Fruit fly (Drosophila melanogaster) whole organism, prepupa: ENCODE measurements around the gene cv.

Source experiments
- Blimp-1 ChIP-seq: fragments of 200-800 bp; sonication (Bioruptor generic); optimal IDR thresholded peaks from 3 replicates; lab custom pipeline; 2017; ENCODE audit warnings: missing biosample characterization, missing genetic modification characterization, mild to moderate bottlenecking, moderate library complexity, missing genetic modification reagents
- CG10669 ChIP-seq: fragments of 200-800 bp; sonication (Bioruptor generic); optimal IDR thresholded peaks from 3 replicates; lab custom pipeline; 2018; ENCODE audit warnings: missing biosample characterization, mild to moderate bottlenecking, missing genetic modification characterization, moderate library complexity
- CG11762 ChIP-seq: fragments of 200-800 bp; sonication (Bioruptor generic); optimal IDR thresholded peaks from 3 replicates; lab custom pipeline; 2016; ENCODE audit warnings: missing biosample characterization, missing genetic modification characterization; ENCODE audit not compliant: insufficient read depth
- CG11902 ChIP-seq: fragments of 200-800 bp; sonication (Bioruptor generic); optimal IDR thresholded peaks from 3 replicates; lab custom pipeline; 2016; ENCODE audit warnings: missing biosample characterization, missing genetic modification characterization
- CG15336 ChIP-seq: fragments of 200-800 bp; sonication (Bioruptor generic); IDR thresholded peaks from 2 replicates; pipeline ENCODE4 v1.3.6; 2022; ENCODE audit warnings: missing biosample characterization, missing genetic modification characterization
- CG3032 ChIP-seq: fragments of 200-800 bp; optimal IDR thresholded peaks from 2 replicates; lab custom pipeline; 2019; ENCODE audit warnings: missing biosample characterization, mild to moderate bottlenecking, missing genetic modification characterization, moderate library complexity
- CG31627 ChIP-seq: fragments of 200-800 bp; sonication (Bioruptor generic); optimal IDR thresholded peaks from 3 replicates; lab custom pipeline; 2016; ENCODE audit warnings: missing biosample characterization, missing genetic modification characterization
- CG32006 ChIP-seq: fragments of 200-800 bp; sonication (Bioruptor generic); optimal IDR thresholded peaks from 3 replicates; lab custom pipeline; 2017; ENCODE audit warnings: missing biosample characterization, mild to moderate bottlenecking, missing genetic modification characterization
- CG34406 ChIP-seq: fragments of 200-800 bp; sonication (Bioruptor generic); optimal IDR thresholded peaks from 3 replicates; lab custom pipeline; 2016; ENCODE audit warnings: missing biosample characterization, missing genetic modification characterization
- CG3919 ChIP-seq: fragments of 200-800 bp; sonication (Bioruptor generic); optimal IDR thresholded peaks from 3 replicates; lab custom pipeline; 2016; ENCODE audit warnings: missing biosample characterization, missing genetic modification characterization
- CG6163 ChIP-seq: fragments of 200-800 bp; sonication (Bioruptor generic); IDR thresholded peaks from 3 replicates; pipeline ENCODE4 v1.3.6; 2022; ENCODE audit warnings: missing biosample characterization, missing genetic modification characterization
- CG6276 ChIP-seq: fragments of 200-800 bp; sonication (Bioruptor generic); optimal IDR thresholded peaks from 2 replicates; lab custom pipeline; 2017; ENCODE audit warnings: missing biosample characterization, mild to moderate bottlenecking, missing genetic modification characterization
- CG6792 ChIP-seq: fragments of 200-800 bp; sonication (Bioruptor generic); optimal IDR thresholded peaks from 3 replicates; lab custom pipeline; 2016; ENCODE audit warnings: missing biosample characterization, missing genetic modification characterization
- CG6808 ChIP-seq: fragments of 200-800 bp; sonication (Bioruptor generic); optimal IDR thresholded peaks from 3 replicates; lab custom pipeline; 2017; ENCODE audit warnings: missing biosample characterization, missing genetic modification characterization, mild to moderate bottlenecking, moderate library complexity, missing genetic modification reagents
- CG6854 ChIP-seq: fragments of 200-800 bp; sonication (Bioruptor generic); optimal IDR thresholded peaks from 2 replicates; lab custom pipeline; 2017; ENCODE audit warnings: missing biosample characterization, mild to moderate bottlenecking, missing genetic modification characterization
- CG7368 ChIP-seq: fragments of 200-800 bp; sonication (Bioruptor generic); optimal IDR thresholded peaks from 3 replicates; lab custom pipeline; 2016; ENCODE audit warnings: missing biosample characterization, missing genetic modification characterization
- CG8119 ChIP-seq: fragments of 200-800 bp; sonication (Bioruptor generic); IDR thresholded peaks from 3 replicates; pipeline ENCODE4 v1.3.6; 2022; ENCODE audit warnings: missing biosample characterization, missing genetic modification characterization
- CG8632 ChIP-seq: fragments of 200-800 bp; sonication (Bioruptor generic); optimal IDR thresholded peaks from 3 replicates; lab custom pipeline; 2016; ENCODE audit warnings: missing biosample characterization, missing genetic modification characterization
- Eip78C ChIP-seq: fragments of 200-800 bp; sonication (Bioruptor generic); peaks from one replicate; lab custom pipeline; 2016; ENCODE audit warnings: missing biosample characterization, missing genetic modification characterization
- Eip93F ChIP-seq: fragments of 200-800 bp; sonication (Bioruptor generic); optimal IDR thresholded peaks from 2 replicates; lab custom pipeline; 2016; ENCODE audit warnings: missing biosample characterization, mild to moderate bottlenecking, missing genetic modification characterization
- Ets21C ChIP-seq: fragments of 200-800 bp; sonication (Bioruptor generic); optimal IDR thresholded peaks from 3 replicates; lab custom pipeline; 2016; ENCODE audit warnings: missing biosample characterization, missing genetic modification characterization
- Ets96B ChIP-seq: fragments of 200-800 bp; optimal IDR thresholded peaks from 2 replicates; lab custom pipeline; 2019; ENCODE audit warnings: missing biosample characterization, mild to moderate bottlenecking, missing genetic modification characterization, moderate library complexity
- Gug ChIP-seq: fragments of 200-800 bp; sonication (Bioruptor generic); IDR thresholded peaks from 2 replicates; pipeline ENCODE4 v1.3.6; 2022; ENCODE audit warnings: missing biosample characterization, missing genetic modification characterization
- Hr38 ChIP-seq: sonication (Bioruptor generic); optimal IDR thresholded peaks from 2 replicates; lab custom pipeline; 2016; ENCODE audit warnings: missing biosample characterization, missing genetic modification characterization
- Hr39 ChIP-seq: fragments of 200-800 bp; sonication (Bioruptor generic); optimal IDR thresholded peaks from 2 replicates; lab custom pipeline; 2016; ENCODE audit warnings: missing biosample characterization, missing genetic modification characterization
- Hr4 ChIP-seq: fragments of 200-800 bp; sonication (Bioruptor generic); optimal IDR thresholded peaks from 3 replicates; lab custom pipeline; 2016; ENCODE audit warnings: missing biosample characterization, missing genetic modification characterization
- OdsH ChIP-seq: fragments of 200-800 bp; sonication (Bioruptor generic); optimal IDR thresholded peaks from 3 replicates; lab custom pipeline; 2016; ENCODE audit warnings: missing biosample characterization, missing genetic modification characterization
- Smox ChIP-seq: fragments of 200-800 bp; sonication (Bioruptor generic); optimal IDR thresholded peaks from 3 replicates; lab custom pipeline; 2016; ENCODE audit warnings: missing biosample characterization, missing genetic modification characterization
- Sox102F ChIP-seq: fragments of 200-800 bp; sonication (Bioruptor generic); optimal IDR thresholded peaks from 2 replicates; lab custom pipeline; 2016; ENCODE audit warnings: missing biosample characterization, mild to moderate bottlenecking, missing genetic modification characterization
- Sox14 ChIP-seq: fragments of 200-800 bp; sonication (Bioruptor generic); optimal IDR thresholded peaks from 3 replicates; lab custom pipeline; 2016; ENCODE audit warnings: missing biosample characterization, missing genetic modification characterization
- Sox15 ChIP-seq: fragments of 200-800 bp; sonication (Bioruptor generic); optimal IDR thresholded peaks from 3 replicates; lab custom pipeline; 2016; ENCODE audit warnings: missing biosample characterization, missing genetic modification characterization
- achi ChIP-seq: fragments of 200-800 bp; sonication (Bioruptor generic); optimal IDR thresholded peaks from 3 replicates; lab custom pipeline; 2016; ENCODE audit warnings: missing biosample characterization, missing genetic modification characterization
- acj6 ChIP-seq: fragments of 200-800 bp; sonication (Bioruptor generic); optimal IDR thresholded peaks from 3 replicates; lab custom pipeline; 2016; ENCODE audit warnings: missing biosample characterization, missing genetic modification characterization
- eg ChIP-seq: fragments of 200-800 bp; sonication (Bioruptor generic); IDR thresholded peaks from 3 replicates; pipeline ENCODE4 v1.3.6; 2022; ENCODE audit warnings: missing biosample characterization, missing genetic modification characterization
- esn ChIP-seq: fragments of 200-800 bp; sonication (Bioruptor generic); optimal IDR thresholded peaks from 2 replicates; lab custom pipeline; 2016; ENCODE audit warnings: missing biosample characterization, mild to moderate bottlenecking, missing genetic modification characterization, moderate library complexity
- fkh ChIP-seq: fragments of 200-800 bp; sonication (Bioruptor generic); optimal IDR thresholded peaks from 3 replicates; lab custom pipeline; 2017; ENCODE audit warnings: missing biosample characterization, mild to moderate bottlenecking, missing genetic modification characterization, moderate library complexity
- lz ChIP-seq: fragments of 200-800 bp; sonication (Bioruptor generic); optimal IDR thresholded peaks from 3 replicates; lab custom pipeline; 2016; ENCODE audit warnings: missing biosample characterization, missing genetic modification characterization
- net ChIP-seq: fragments of 200-800 bp; sonication (Bioruptor generic); optimal IDR thresholded peaks from 3 replicates; lab custom pipeline; 2016; ENCODE audit warnings: missing biosample characterization, missing genetic modification characterization
- pdm3 ChIP-seq: fragments of 200-800 bp; sonication (Bioruptor generic); optimal IDR thresholded peaks from 3 replicates; lab custom pipeline; 2016; ENCODE audit warnings: missing biosample characterization, missing genetic modification characterization
- salr ChIP-seq, 2 experiments: fragments of 200-800 bp; sonication (Bioruptor generic); optimal IDR thresholded peaks; 3 replicates each; lab custom pipeline; 2016 to 2018; ENCODE audit warnings: missing biosample characterization in 2 of 2, missing genetic modification characterization in 2 of 2, mild to moderate bottlenecking in 1 of 2
- spab ChIP-seq: fragments of 200-800 bp; sonication (Bioruptor generic); optimal IDR thresholded peaks from 2 replicates; lab custom pipeline; 2017; ENCODE audit warnings: missing biosample characterization, mild to moderate bottlenecking, missing genetic modification characterization, missing genetic modification reagents
- ss ChIP-seq, 2 experiments: fragments of 200-800 bp; sonication (Bioruptor generic); optimal IDR thresholded peaks; 2 replicates in 1 of 2; 3 replicates in 1 of 2; lab custom pipeline; 2017 to 2018; ENCODE audit warnings: mild to moderate bottlenecking in 2 of 2, missing biosample characterization in 2 of 2, missing genetic modification characterization in 2 of 2, moderate library complexity in 1 of 2
- svp ChIP-seq: fragments of 200-800 bp; sonication (Bioruptor generic); peaks from one replicate; lab custom pipeline; 2016; ENCODE audit warnings: missing biosample characterization, missing genetic modification characterization
- topi ChIP-seq: fragments of 200-800 bp; sonication (Bioruptor generic); optimal IDR thresholded peaks from 3 replicates; lab custom pipeline; 2016; ENCODE audit warnings: missing biosample characterization, missing genetic modification characterization
- vri ChIP-seq: fragments of 200-800 bp; sonication (Bioruptor generic); optimal IDR thresholded peaks from 3 replicates; lab custom pipeline; 2016; ENCODE audit warnings: missing biosample characterization, mild to moderate bottlenecking, missing genetic modification characterization

cv gene

dm6 chrX:5724744-5725185 is 35.0 kb downstream of the cv start (continued):
- peak; percentile 59 for TF ChIP-seq CG11902
- peak; percentile 73 for TF ChIP-seq Sox15 (GFP tag; lab: Kevin White, UChicago)
- TF ChIP-seq acj6 = peak; percentile 88
- peak; percentile 76 for TF ChIP-seq esn (GFP tag; lab: Kevin White, UChicago)
- peak; percentile 55 for TF ChIP-seq Smox (GFP tag; lab: Kevin White, UChicago)
- peak; percentile 80 for TF ChIP-seq CG10669 (GFP tag; lab: Kevin White, UChicago)
- TF ChIP-seq svp (GFP tag; lab: Kevin White, UChicago) = peak; percentile 86
- peak; percentile 90 for TF ChIP-seq OdsH
- TF ChIP-seq pdm3 = peak; percentile 90
- peak; percentile 83 for TF ChIP-seq fkh (GFP tag; lab: Kevin White, UChicago)
- peak; percentile 88 for TF ChIP-seq Gug
- TF ChIP-seq CG6854 (GFP tag; lab: Kevin White, UChicago) = no peak
- TF ChIP-seq Sox14 = peak; percentile 89
- TF ChIP-seq topi (GFP tag; lab: Kevin White, UChicago) = peak; percentile 78
- peak; percentile 75 for TF ChIP-seq CG34406 (GFP tag; lab: Kevin White, UChicago)
- TF ChIP-seq Hr4 (GFP tag; lab: Kevin White, UChicago) = peak; percentile 94
- peak; percentile 88 for TF ChIP-seq CG15336 (GFP tag; lab: Robert Waterston, UW)
- no peak for TF ChIP-seq Blimp-1 (GFP tag; lab: Kevin White, UChicago)

- TF ChIP-seq CG7368 (GFP tag; lab: Kevin White, UChicago) = no peak
- TF ChIP-seq ss (GFP tag; optimal IDR thresholded peaks at IDR 0.05; lab: Kevin White, UChicago) = no peak
- TF ChIP-seq Eip78C (GFP tag; lab: Kevin White, UChicago) = no peak
- no peak for TF ChIP-seq Blimp-1 (GFP tag; lab: Kevin White, UChicago)
- TF ChIP-seq CG34406 (GFP tag; lab: Kevin White, UChicago) = no peak
- TF ChIP-seq Ets21C (GFP tag; lab: Kevin White, UChicago) = no peak
- TF ChIP-seq Hr38 (GFP tag; lab: Kevin White, UChicago) = no peak
- TF ChIP-seq CG6792 (GFP tag; lab: Kevin White, UChicago) = no peak
- TF ChIP-seq CG8119 (GFP tag; lab: Robert Waterston, UW) = no peak
Observed at dm6 chrX:5732440-5732839, 42.6 kb downstream of the cv start, which contains the start of gene CG15773. Gene CG15773 (plus strand): TSS chrX:5732740.

dm6 chrX:5735268-5735941 is 45.6 kb downstream of the cv start:
- TF ChIP-seq achi (peak; percentile 89), CG6276 (GFP tag; lab: Kevin White, UChicago) (peak; percentile 83), Hr39 (peak; percentile 93), lz (GFP tag; lab: Kevin White, UChicago) (peak; percentile 94), eg (GFP tag; lab: Robert Waterston, UW) (peak; percentile 93), CG32006 (peak; percentile 90), Eip93F (GFP tag; lab: Kevin White, UChicago) (peak; percentile 74), Hr4 (GFP tag; lab: Kevin White, UChicago) (peak; percentile 92), CG11762 (GFP tag; lab: Kevin White, UChicago) (peak; percentile 73), net (GFP tag; lab: Kevin White, UChicago) (peak; percentile 90), Blimp-1 (GFP tag; lab: Kevin White, UChicago) (peak; percentile 43), Sox102F (peak; percentile 92), CG6163 (GFP tag; lab: Robert Waterston, UW) (peak; percentile 95), CG11902 (peak; percentile 72), Eip78C (GFP tag; lab: Kevin White, UChicago) (peak; percentile 98), Hr38 (GFP tag; lab: Kevin White, UChicago) (no peak), CG3919 (GFP tag; lab: Kevin White, UChicago) (peak; percentile 84), salr (GFP tag; optimal IDR thresholded peaks at IDR 0.05; lab: Kevin White, UChicago) (peak; percentile 80 to 82), CG3032 (peak; percentile 85), CG10669 (GFP tag; lab: Kevin White, UChicago) (peak; percentile 83), svp (GFP tag; lab: Kevin White, UChicago) (peak; percentile 97), CG6808 (peak; percentile 73), CG8632 (GFP tag; lab: Kevin White, UChicago) (peak; percentile 90), CG34406 (GFP tag; lab: Kevin White, UChicago) (peak; percentile 95), spab (GFP tag; lab: Kevin White, UChicago) (peak; percentile 71), CG7368 (GFP tag; lab: Kevin White, UChicago) (peak; percentile 81), Sox15 (GFP tag; lab: Kevin White, UChicago) (peak; percentile 91), CG31627 (peak; percentile 94), acj6 (peak; percentile 94), Ets96B (peak; percentile 81), vri (GFP tag; lab: Kevin White, UChicago) (peak; percentile 49), CG15336 (GFP tag; lab: Robert Waterston, UW) (peak; percentile 89), Sox14 (peak; percentile 92)
